Worm (Caenorhabditis elegans): ENCODE results near the gene egl-1.

- TF ChIP-seq ztf-23 (GFP tag; IDR thresholded peaks at IDR 0.05) (no peak), flt-1 (GFP tag; IDR thresholded peaks at IDR 0.05) (no peak), tab-1 (GFP tag; IDR thresholded peaks at IDR 0.05) (no peak), ztf-29 (GFP tag; IDR thresholded peaks at IDR 0.05) (no peak), T22C8.4 (GFP tag; IDR thresholded peaks at IDR 0.05) (no peak), med-1 (GFP tag; optimal IDR thresholded peaks at IDR 0.05; ENCODE audit: insufficient read depth) (no peak), cog-1 (tag; optimal IDR thresholded peaks at IDR 0.05) (no peak), klf-2 (GFP tag; conservative IDR thresholded peaks at IDR 0.05) (no peak)
Measured at ce11 chrV:14393504-14393903, 38.7 kb downstream of the egl-1 start, which contains the start of gene C15H11.1.
